Worm (Caenorhabditis elegans) whole organism, midembryonic: ENCODE data around the gene ZC250.4.

ENCODE experiments used
- T22C8.4 ChIP-seq: fragments of 200-800 bp; sonication (Bioruptor generic); IDR thresholded peaks from 2 replicates; pipeline ENCODE4 v1.3.6; 2022; ENCODE audit warnings: missing genetic modification characterization, missing compliant biosample characterization
- cog-1 ChIP-seq: sonication (generic microtip); optimal IDR thresholded peaks from 2 replicates; lab custom pipeline; 2016; ENCODE audit warnings: missing genetic modification characterization, missing compliant biosample characterization
- flt-1 ChIP-seq: fragments of 200-800 bp; sonication (Bioruptor generic); IDR thresholded peaks from 2 replicates; pipeline ENCODE4 v1.3.6; 2022; ENCODE audit warnings: missing genetic modification characterization, missing compliant biosample characterization
- klf-2 ChIP-seq: fragments of 200-800 bp; sonication (Bioruptor generic); conservative IDR thresholded peaks from 2 replicates; pipeline ENCODE4 v1.3.6; 2022; ENCODE audit warnings: missing genetic modification reagents, missing genetic modification characterization, missing compliant biosample characterization
- med-1 ChIP-seq: sonication (generic microtip); optimal IDR thresholded peaks from 2 replicates; lab custom pipeline; 2017; ENCODE audit warnings: missing genetic modification characterization, mild to moderate bottlenecking, missing compliant biosample characterization, antibody characterized with exemption, missing genetic modification reagents; ENCODE audit not compliant: insufficient read depth
- ref-1 ChIP-seq: fragments of 200-800 bp; sonication (Bioruptor generic); conservative IDR thresholded peaks from 2 replicates; pipeline ENCODE4 v1.3.6; 2022; ENCODE audit warnings: missing genetic modification reagents, missing genetic modification characterization, missing compliant biosample characterization
- tab-1 ChIP-seq: fragments of 200-800 bp; sonication (Bioruptor generic); IDR thresholded peaks from 2 replicates; pipeline ENCODE4 v1.3.6; 2022; ENCODE audit warnings: missing genetic modification characterization, missing compliant biosample characterization
- ztf-23 ChIP-seq: fragments of 200-800 bp; sonication (Bioruptor generic); IDR thresholded peaks from 2 replicates; pipeline ENCODE4 v1.3.6; 2022; ENCODE audit warnings: missing genetic modification reagents, missing genetic modification characterization, missing compliant biosample characterization
- ztf-29 ChIP-seq: fragments of 200-800 bp; sonication (Bioruptor generic); IDR thresholded peaks from 2 replicates; pipeline ENCODE4 v1.3.6; 2022; ENCODE audit warnings: missing genetic modification reagents, missing genetic modification characterization, missing compliant biosample characterization

ZC250.4 gene

DNA sequence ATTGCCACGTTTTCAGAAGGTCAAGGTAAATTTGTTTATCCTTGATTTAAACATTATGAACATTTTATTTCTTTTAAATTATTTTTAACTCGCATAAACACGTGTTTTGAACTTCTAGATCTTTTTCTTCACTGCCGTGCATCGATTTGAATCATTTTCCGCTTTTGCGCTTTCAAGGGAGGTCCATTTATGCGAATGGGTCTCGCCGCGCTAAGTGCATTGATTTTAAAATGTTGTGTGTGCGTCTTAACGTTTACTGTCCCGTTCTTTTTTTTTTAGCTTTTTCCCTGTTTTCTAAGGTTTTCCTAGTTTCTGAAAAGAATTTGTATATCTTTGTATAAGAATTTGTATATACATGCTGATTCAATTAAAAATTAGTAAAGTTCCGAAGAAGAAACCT, 12.5 kb upstream of the ZC250.4 start:
- TF ChIP-seq cog-1 (tag; lab: Kevin White, UChicago) (no peak), ztf-23 (GFP tag; lab: Robert Waterston, UW) (no peak), med-1 (GFP tag; lab: Kevin White, UChicago) (no peak), ref-1 (GFP tag; lab: Robert Waterston, UW) (no peak), klf-2 (GFP tag; lab: Robert Waterston, UW) (no peak), tab-1 (no peak), ztf-29 (GFP tag; lab: Robert Waterston, UW) (no peak), flt-1 (GFP tag; lab: Robert Waterston, UW) (no peak), T22C8.4 (GFP tag; lab: Robert Waterston, UW) (no peak)

DNA sequence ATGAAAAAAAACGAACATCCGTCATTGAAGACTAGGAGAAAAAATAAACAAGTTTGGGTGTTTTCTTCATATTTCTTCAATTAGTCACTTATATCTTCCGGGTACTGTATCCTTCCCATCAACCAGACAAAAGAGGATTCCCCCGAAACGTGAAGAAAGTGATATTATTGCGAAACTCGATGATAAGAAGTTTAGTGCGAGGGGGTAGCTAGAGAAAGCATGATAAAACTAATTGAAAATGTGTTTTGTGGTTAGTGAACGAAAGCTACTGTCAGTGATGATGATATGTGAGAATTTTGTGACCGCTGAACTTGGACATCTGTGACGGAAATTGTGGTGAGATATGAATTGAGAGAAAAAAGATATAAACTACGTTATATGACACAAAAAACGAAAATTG, 10.0 kb upstream of the ZC250.4 start:
- TF ChIP-seq tab-1, result no peak
- no peak for TF ChIP-seq T22C8.4 (GFP tag; lab: Robert Waterston, UW)
- TF ChIP-seq ztf-29 (GFP tag; lab: Robert Waterston, UW), result no peak
- TF ChIP-seq cog-1 (tag; lab: Kevin White, UChicago), result no peak
- TF ChIP-seq klf-2 (GFP tag; lab: Robert Waterston, UW), result no peak
- no peak for TF ChIP-seq med-1 (GFP tag; lab: Kevin White, UChicago)
- TF ChIP-seq ref-1 (GFP tag; lab: Robert Waterston, UW), result no peak
- no peak for TF ChIP-seq ztf-23 (GFP tag; lab: Robert Waterston, UW)
- no peak for TF ChIP-seq flt-1 (GFP tag; lab: Robert Waterston, UW)

DNA sequence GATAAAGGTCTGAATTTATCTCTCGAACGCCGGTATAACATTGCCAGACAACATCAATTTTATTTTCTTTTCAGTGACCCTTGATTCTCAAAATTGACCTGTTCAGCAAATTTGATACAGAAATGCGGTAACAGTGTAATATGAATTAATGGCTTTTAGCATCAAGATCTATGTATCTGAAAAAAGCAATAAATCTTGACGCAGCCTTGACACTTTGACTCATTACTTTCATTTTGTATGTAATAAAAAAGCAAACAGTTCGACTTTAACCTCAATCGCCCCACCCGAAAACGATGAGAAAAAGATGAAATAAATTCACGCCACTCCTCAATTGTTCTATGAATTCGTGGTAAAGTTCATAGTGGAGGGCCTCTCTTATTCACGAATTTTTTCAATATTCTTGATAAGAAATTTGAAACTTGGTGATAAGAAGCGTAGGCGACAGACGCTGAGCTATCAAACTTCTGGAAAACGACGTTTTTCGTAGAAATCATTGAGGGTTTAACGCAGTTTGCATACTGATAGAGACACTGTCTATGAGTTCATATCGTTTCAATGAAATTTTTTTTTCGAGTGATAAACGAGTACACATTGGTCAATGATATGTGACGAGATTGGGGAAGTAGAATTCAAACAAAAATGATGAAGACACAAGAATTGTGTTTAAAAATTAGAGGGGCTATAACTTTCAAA, 8.7 kb upstream of the ZC250.4 start:
- no peak for TF ChIP-seq tab-1
- no peak for TF ChIP-seq ref-1 (GFP tag; lab: Robert Waterston, UW)
- no peak for TF ChIP-seq T22C8.4 (GFP tag; lab: Robert Waterston, UW)
- no peak for TF ChIP-seq med-1 (GFP tag; lab: Kevin White, UChicago)
- TF ChIP-seq klf-2 (GFP tag; lab: Robert Waterston, UW), result no peak
- TF ChIP-seq ztf-23 (GFP tag; lab: Robert Waterston, UW), result no peak
- no peak for TF ChIP-seq cog-1 (tag; lab: Kevin White, UChicago)
- TF ChIP-seq ztf-29 (GFP tag; lab: Robert Waterston, UW), result no peak
- no peak for TF ChIP-seq flt-1 (GFP tag; lab: Robert Waterston, UW)

DNA sequence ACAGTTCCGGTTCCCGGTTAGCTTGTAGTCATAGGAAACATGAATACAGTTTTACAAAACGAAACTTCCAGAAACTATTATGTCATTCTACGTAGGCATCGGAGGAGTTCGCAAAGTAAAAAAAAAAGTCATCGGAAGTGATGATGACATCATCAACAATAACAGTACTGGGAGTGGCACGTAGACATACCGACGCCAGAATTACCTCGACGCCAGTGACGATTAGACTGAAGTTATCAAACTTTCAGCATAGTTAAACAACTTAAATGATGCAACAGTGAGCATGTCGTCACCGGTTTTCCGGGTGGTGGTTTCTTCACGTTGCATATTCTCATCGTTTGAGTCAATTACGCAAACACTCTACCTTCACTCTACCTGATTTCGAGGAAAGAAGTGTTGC, 7.5 kb upstream of the ZC250.4 start:
- TF ChIP-seq T22C8.4 (GFP tag; lab: Robert Waterston, UW), result no peak

DNA sequence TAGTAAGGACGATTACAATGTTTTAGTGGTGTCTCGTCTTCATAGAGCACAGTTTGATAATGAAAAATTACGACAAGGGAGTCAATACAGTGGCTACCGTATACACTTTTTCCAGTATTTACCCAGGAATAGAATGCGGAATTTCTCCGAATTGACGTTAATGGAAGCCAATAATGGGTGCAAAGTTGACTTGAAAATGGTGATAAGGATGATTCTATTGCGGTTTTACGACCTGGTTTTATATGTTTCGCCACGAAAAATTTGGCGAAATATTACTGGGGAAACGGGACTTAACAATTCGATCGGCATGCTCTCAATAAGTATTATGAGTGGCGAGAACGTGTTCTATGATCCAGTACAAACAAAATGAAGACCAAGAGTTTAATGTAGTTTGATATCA, 7.0 kb upstream of the ZC250.4 start:
- TF ChIP-seq ztf-29 (GFP tag; lab: Robert Waterston, UW) (no peak), med-1 (GFP tag; lab: Kevin White, UChicago) (no peak), ztf-23 (GFP tag; lab: Robert Waterston, UW) (no peak)

DNA sequence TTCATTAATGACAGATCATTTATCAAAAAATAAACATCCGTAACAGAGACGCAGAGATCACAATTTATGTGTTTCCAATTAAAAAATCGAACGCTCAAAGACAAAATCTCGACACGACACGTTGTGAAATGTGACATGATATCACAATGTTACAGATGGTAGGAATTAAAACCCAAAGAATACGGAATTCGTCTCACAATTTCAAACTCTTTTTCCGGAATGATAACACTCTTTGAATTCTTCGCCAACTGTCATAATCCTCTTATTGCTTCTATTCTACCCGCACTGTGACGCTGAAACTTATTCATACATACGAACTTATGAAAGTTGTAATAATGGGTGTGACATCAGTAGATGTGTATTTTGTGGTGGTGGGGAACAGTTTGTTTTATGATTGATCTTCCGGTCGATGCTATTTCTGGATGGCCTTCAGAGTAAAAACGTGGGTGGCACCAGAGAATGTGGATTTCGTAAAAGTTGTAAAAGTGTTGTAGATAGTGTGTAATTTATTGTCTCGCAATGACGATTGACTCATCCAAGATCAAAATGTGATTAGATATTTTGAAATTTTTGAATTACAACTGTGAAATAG, 3.6 kb upstream of the ZC250.4 start:
- no peak for TF ChIP-seq ztf-23 (GFP tag; lab: Robert Waterston, UW)
- no peak for TF ChIP-seq tab-1
- TF ChIP-seq ztf-29 (GFP tag; lab: Robert Waterston, UW), result no peak
- no peak for TF ChIP-seq med-1 (GFP tag; lab: Kevin White, UChicago)
- TF ChIP-seq cog-1 (tag; lab: Kevin White, UChicago), result no peak
- TF ChIP-seq T22C8.4 (GFP tag; lab: Robert Waterston, UW), result no peak
- TF ChIP-seq klf-2 (GFP tag; lab: Robert Waterston, UW), result no peak
- TF ChIP-seq flt-1 (GFP tag; lab: Robert Waterston, UW), result no peak
- no peak for TF ChIP-seq ref-1 (GFP tag; lab: Robert Waterston, UW)

DNA sequence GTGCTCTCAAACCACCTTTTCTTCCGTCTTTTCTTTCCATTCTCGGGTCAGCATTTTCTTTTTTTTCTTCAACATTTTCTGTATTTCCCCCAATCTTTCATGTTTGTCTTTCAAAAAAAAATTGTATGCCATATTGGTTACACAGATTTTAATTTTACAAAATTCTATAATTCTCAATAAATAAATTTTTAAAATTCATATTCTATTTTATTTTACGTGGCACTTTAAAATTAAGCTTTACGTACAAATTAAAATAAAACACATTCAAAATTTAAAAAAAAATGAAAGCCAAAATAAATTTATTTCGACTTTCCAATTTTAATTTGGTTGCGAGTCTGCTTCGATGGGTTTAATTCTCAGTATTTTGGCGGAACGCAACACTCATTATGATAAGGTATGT, 7.5 kb downstream of the ZC250.4 start, which contains the start of gene ZC250.5:
Gene ZC250.5 (plus strand): TSS at position 301 of the 400 bp plus-strand sequence.
- TF ChIP-seq flt-1 (GFP tag; lab: Robert Waterston, UW), result no peak
- no peak for TF ChIP-seq cog-1 (tag; lab: Kevin White, UChicago)
- no peak for TF ChIP-seq klf-2 (GFP tag; lab: Robert Waterston, UW)
- no peak for TF ChIP-seq ref-1 (GFP tag; lab: Robert Waterston, UW)
- no peak for TF ChIP-seq ztf-29 (GFP tag; lab: Robert Waterston, UW)
- no peak for TF ChIP-seq tab-1
- TF ChIP-seq T22C8.4 (GFP tag; lab: Robert Waterston, UW), result no peak
- no peak for TF ChIP-seq ztf-23 (GFP tag; lab: Robert Waterston, UW)
- no peak for TF ChIP-seq med-1 (GFP tag; lab: Kevin White, UChicago)

DNA sequence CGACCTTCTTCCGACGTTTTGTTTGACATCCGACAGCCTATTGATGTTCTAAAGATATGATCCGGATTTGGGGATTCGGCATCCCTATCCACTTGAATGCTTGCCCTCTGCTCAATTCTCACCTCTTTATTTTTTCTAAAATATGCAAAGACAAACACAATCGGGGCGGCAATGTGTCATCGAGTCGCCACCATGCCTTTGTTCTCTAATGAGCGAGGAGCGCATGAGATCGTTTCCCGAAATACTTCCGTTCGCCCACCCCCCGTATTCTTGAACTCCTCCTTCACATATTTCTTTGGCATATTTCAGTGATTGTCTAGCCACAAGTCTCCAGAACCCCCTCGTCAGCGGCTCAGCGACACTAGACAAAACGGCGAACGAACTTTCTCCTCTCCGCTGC, 13.6 kb downstream of the ZC250.4 start, which contains the start of gene cyn-17:
Gene cyn-17 (plus strand): TSS at position 301 of the 400 bp plus-strand sequence.
- no peak for TF ChIP-seq ztf-29 (GFP tag; lab: Robert Waterston, UW)
- TF ChIP-seq ref-1 (GFP tag; lab: Robert Waterston, UW), result no peak
- no peak for TF ChIP-seq cog-1 (tag; lab: Kevin White, UChicago)
- TF ChIP-seq flt-1 (GFP tag; lab: Robert Waterston, UW), result no peak

DNA sequence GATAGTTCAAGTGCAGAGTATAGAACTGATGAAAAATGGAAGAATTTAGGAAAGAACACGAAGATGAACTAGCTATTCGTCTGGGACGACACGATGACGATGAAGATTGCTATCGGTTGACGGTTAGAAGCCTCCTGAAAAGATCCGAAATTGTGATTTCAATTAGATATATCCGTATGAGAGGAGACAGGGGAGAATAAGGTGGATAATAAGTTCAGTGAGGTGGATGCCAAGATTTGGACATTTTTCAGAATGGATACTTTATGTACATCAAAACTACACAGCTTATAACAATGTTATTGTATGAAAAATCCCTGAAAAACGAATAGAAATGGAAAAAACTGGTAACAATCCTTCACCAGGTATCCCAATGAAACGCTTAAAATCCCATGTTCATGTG, 14.8 kb downstream of the ZC250.4 start, which contains the start of gene nstp-3:
Gene nstp-3 (minus strand): TSS at position 101 of the 400 bp plus-strand sequence.
- TF ChIP-seq T22C8.4 (GFP tag; lab: Robert Waterston, UW) (no peak), ztf-29 (GFP tag; lab: Robert Waterston, UW) (no peak)
